Fruit fly (Drosophila melanogaster): ENCODE results near the gene CG12689.

dm6 chrX:7546362-7546761 is 39.6 kb downstream of the CG12689 start:
- no peak for TF ChIP-seq CG11294 (GFP tag; IDR thresholded peaks at IDR 0.05)
- TF ChIP-seq eg (GFP tag; IDR thresholded peaks at IDR 0.05), result 0 out of 3 replicates have a peak, but pooled peaks have one; percentile 34
- TF ChIP-seq vri (GFP tag; optimal IDR thresholded peaks at IDR 0.05), result no peak
- no peak for TF ChIP-seq Sox102F (GFP tag; optimal IDR thresholded peaks at IDR 0.05)
- TF ChIP-seq Smox (GFP tag; optimal IDR thresholded peaks at IDR 0.05), result no peak
